Worm (Caenorhabditis elegans) whole organism, L3 larva: ENCODE data around the gene math-16.

Experiments used
- ZK546.5 ChIP-seq: sonication (generic microtip); optimal IDR thresholded peaks from 2 replicates; lab custom pipeline; 2017; ENCODE audit warnings: missing biosample characterization, missing genetic modification characterization
- aly-2 ChIP-seq: fragments of 150-350 bp; optimal IDR thresholded peaks from 2 replicates; lab custom pipeline; 2014; ENCODE audit warnings: missing biosample characterization, missing genetic modification characterization
- jun-1 ChIP-seq: fragments of 150-350 bp; optimal IDR thresholded peaks from 2 replicates; lab custom pipeline; 2014; ENCODE audit warnings: missing biosample characterization, missing genetic modification reagents, missing genetic modification characterization
- lin-15B ChIP-seq: fragments of 150-350 bp; optimal IDR thresholded peaks from 2 replicates; lab custom pipeline; 2014; ENCODE audit warnings: missing biosample characterization, missing genetic modification characterization
- lin-39 ChIP-seq: fragments of 150-350 bp; optimal IDR thresholded peaks from 2 replicates; lab custom pipeline; 2018; ENCODE audit warnings: missing biosample characterization, missing genetic modification reagents, missing genetic modification characterization
- nhr-23 ChIP-seq: fragments of 150-350 bp; optimal IDR thresholded peaks from 2 replicates; lab custom pipeline; 2014; ENCODE audit warnings: missing biosample characterization, missing genetic modification reagents, missing genetic modification characterization
- nhr-237 ChIP-seq: fragments of 150-350 bp; optimal IDR thresholded peaks from 2 replicates; lab custom pipeline; 2014; ENCODE audit warnings: missing biosample characterization, missing genetic modification characterization
- nhr-28 ChIP-seq: fragments of 150-350 bp; optimal IDR thresholded peaks from 2 replicates; lab custom pipeline; 2014; ENCODE audit warnings: missing biosample characterization, missing genetic modification characterization
- nhr-77 ChIP-seq: fragments of 150-350 bp; optimal IDR thresholded peaks from 2 replicates; lab custom pipeline; 2014; ENCODE audit warnings: missing biosample characterization, missing genetic modification characterization
- pqm-1 ChIP-seq: fragments of 150-350 bp; optimal IDR thresholded peaks from 2 replicates; lab custom pipeline; 2017; ENCODE audit warnings: missing biosample characterization, missing genetic modification characterization, inconsistent platforms
- tbx-2 ChIP-seq: sonication (generic microtip); optimal IDR thresholded peaks from 2 replicates; lab custom pipeline; 2016; ENCODE audit warnings: mild to moderate bottlenecking, missing genetic modification characterization, missing compliant biosample characterization
- unc-39 ChIP-seq: sonication (generic microtip); optimal IDR thresholded peaks from 4 replicates; lab custom pipeline; 2017; ENCODE audit warnings: missing biosample characterization, missing genetic modification characterization
- unc-62 ChIP-seq: fragments of 150-350 bp; sonication (generic microtip); optimal IDR thresholded peaks from 4 replicates; lab custom pipeline; 2014; ENCODE audit warnings: missing biosample characterization, missing genetic modification reagents, missing genetic modification characterization

DNA sequence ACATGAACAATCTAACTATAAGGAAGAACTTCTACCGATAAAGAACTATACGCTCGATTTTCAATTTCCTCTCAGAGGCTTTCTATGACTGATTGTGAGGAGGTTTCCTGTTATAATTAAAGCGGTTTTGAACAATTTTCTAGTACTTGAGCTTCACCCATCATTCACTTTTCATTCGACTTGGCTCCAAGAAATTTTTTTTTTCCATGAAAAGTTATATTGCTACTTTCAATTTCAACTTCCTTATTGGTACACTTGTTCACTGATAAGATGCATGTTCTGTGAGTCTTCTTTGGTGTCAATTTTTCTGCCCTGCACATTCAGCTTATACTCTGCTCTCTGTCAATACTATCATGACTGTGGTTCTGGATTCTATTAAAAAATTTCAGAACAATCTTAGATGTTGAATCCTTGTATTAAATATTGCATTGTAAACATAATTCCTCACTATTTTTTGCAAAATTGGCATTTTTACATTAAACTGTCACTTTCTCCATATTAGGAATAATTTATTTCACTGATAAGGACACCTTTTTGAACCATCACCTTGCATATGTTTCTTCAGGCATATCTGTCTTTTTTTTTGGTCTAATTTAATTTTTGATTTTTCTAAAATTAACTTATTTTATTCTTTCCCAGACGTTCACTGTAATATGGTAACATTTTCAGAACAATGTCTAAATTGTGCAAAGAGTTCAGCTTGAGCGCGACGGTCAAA is 7.5 kb downstream of the math-16 start, which contains the start of gene math-10:
- TF ChIP-seq nhr-77 (no peak), unc-39 (tag; lab: Kevin White, UChicago) (no peak), nhr-23 (tag; lab: Kevin White, UChicago) (no peak), unc-62 (no peak), lin-15B (tag; lab: Kevin White, UChicago) (no peak), lin-39 (no peak), aly-2 (no peak), ZK546.5 (tag; lab: Kevin White, UChicago) (no peak), nhr-28 (tag; lab: Kevin White, UChicago) (no peak), tbx-2 (tag; lab: Kevin White, UChicago) (no peak), jun-1 (no peak), nhr-237 (tag; lab: Kevin White, UChicago) (no peak), pqm-1 (tag; lab: Kevin White, UChicago) (no peak)
